Fruit fly (Drosophila melanogaster): Measurements from ENCODE around the gene inaF-A.

inaF-A gene

dm6 chrX:11685918-11686640 lies 47.6 kb downstream of the inaF-A start (continued):
- TF ChIP-seq CG1647 (GFP tag; optimal IDR thresholded peaks at IDR 0.05), result no peak
- no peak for TF ChIP-seq Oli (tag; optimal IDR thresholded peaks at IDR 0.05)
- no peak for TF ChIP-seq nmo (GFP tag; optimal IDR thresholded peaks at IDR 0.05)
- no peak for TF ChIP-seq shn (GFP tag; optimal IDR thresholded peaks at IDR 0.05)
- TF ChIP-seq pum (GFP tag; optimal IDR thresholded peaks at IDR 0.05), result no peak
- no peak for TF ChIP-seq CG7372 (GFP tag; IDR thresholded peaks at IDR 0.05)
- TF ChIP-seq TFAM (GFP tag; optimal IDR thresholded peaks at IDR 0.05), result no peak
- TF ChIP-seq lola (GFP tag; optimal IDR thresholded peaks at IDR 0.05), result no peak
- no peak for TF ChIP-seq Gsc (GFP tag; IDR thresholded peaks at IDR 0.05)
- peak; percentile 18 for TF ChIP-seq CG33213 (GFP tag; optimal IDR thresholded peaks at IDR 0.05)
- peak; percentile 75 for TF ChIP-seq sug (tag; optimal IDR thresholded peaks at IDR 0.05)
- TF ChIP-seq wdn (GFP tag; IDR thresholded peaks at IDR 0.05), result no peak
- TF ChIP-seq Ptx1 (GFP tag; IDR thresholded peaks at IDR 0.05), result no peak
- no peak for TF ChIP-seq CG1233 (GFP tag; optimal IDR thresholded peaks at IDR 0.05)
- no peak; the same call in 1 of the 2 replicates for TF ChIP-seq seq (GFP tag; IDR thresholded peaks at IDR 0.05)
- TF ChIP-seq ac (GFP tag; optimal IDR thresholded peaks at IDR 0.05), result no peak
- TF ChIP-seq CG4424 (GFP tag; optimal IDR thresholded peaks at IDR 0.05), result no peak
- TF ChIP-seq CG17359 (tag; optimal IDR thresholded peaks at IDR 0.05), result peak; percentile 44
- no peak for TF ChIP-seq ara (GFP tag; IDR thresholded peaks at IDR 0.05)
- peak; percentile 7 for TF ChIP-seq CG16863 (GFP tag; optimal IDR thresholded peaks at IDR 0.05)
- no peak for TF ChIP-seq cato (GFP tag; optimal IDR thresholded peaks at IDR 0.05; ENCODE audit: borderline replicate concordance)
- TF ChIP-seq CG3995 (GFP tag; optimal IDR thresholded peaks at IDR 0.05), result no peak
- no peak for TF ChIP-seq fd96Cb (tag; optimal IDR thresholded peaks at IDR 0.05)
- TF ChIP-seq Kr (GFP tag; optimal IDR thresholded peaks at IDR 0.05), result no peak
- TF ChIP-seq so (GFP tag; IDR thresholded peaks at IDR 0.05), result no peak
- TF ChIP-seq sima (GFP tag; optimal IDR thresholded peaks at IDR 0.05), result no peak
- TF ChIP-seq CG18011 (GFP tag; optimal IDR thresholded peaks at IDR 0.05), result no peak
- TF ChIP-seq slbo (GFP tag; IDR thresholded peaks at IDR 0.05), result no peak
- TF ChIP-seq CrebB (tag; optimal IDR thresholded peaks at IDR 0.05), result peak; percentile 72
- no peak for TF ChIP-seq CG9932 (GFP tag; IDR thresholded peaks at IDR 0.05)
- no peak for TF ChIP-seq Hr3 (GFP tag; optimal IDR thresholded peaks at IDR 0.05)
- peak; percentile 28 for TF ChIP-seq NC2α (GFP tag; optimal IDR thresholded peaks at IDR 0.05)
- TF ChIP-seq CG3847 (GFP tag; IDR thresholded peaks at IDR 0.05), result no peak
- 0 out of 2 replicates have a peak, but pooled peaks have one; percentile 4 for TF ChIP-seq CG17328 (GFP tag; IDR thresholded peaks at IDR 0.05)
- no peak for TF ChIP-seq zfh1 (GFP tag; IDR thresholded peaks at IDR 0.05)
- TF ChIP-seq CG15514 (GFP tag; optimal IDR thresholded peaks at IDR 0.05), result peak; percentile 63
- TF ChIP-seq vfl (GFP tag; optimal IDR thresholded peaks at IDR 0.05), result no peak
- TF ChIP-seq CG5180 (GFP tag; optimal IDR thresholded peaks at IDR 0.05), result peak; percentile 29
- peak; percentile 17 for TF ChIP-seq Deaf1 (tag; optimal IDR thresholded peaks at IDR 0.05)
- no peak for TF ChIP-seq Scr (GFP tag; IDR thresholded peaks at IDR 0.05; ENCODE audit: partially characterized antibody)
- no peak for TF ChIP-seq CG13424 (tag; optimal IDR thresholded peaks at IDR 0.05)
- TF ChIP-seq Chrac-16 (GFP tag; optimal IDR thresholded peaks at IDR 0.05), result no peak
- no peak for TF ChIP-seq CG31441 (GFP tag; IDR thresholded peaks at IDR 0.05)
- no peak for TF ChIP-seq CG15073 (GFP tag; optimal IDR thresholded peaks at IDR 0.05)
- TF ChIP-seq Xbp1 (GFP tag; optimal IDR thresholded peaks at IDR 0.05), result no peak
- TF ChIP-seq CG17912 (GFP tag; optimal IDR thresholded peaks at IDR 0.05), result no peak
- no peak for TF ChIP-seq CG10565 (GFP tag; optimal IDR thresholded peaks at IDR 0.05)
- TF ChIP-seq CG1602 (GFP tag; optimal IDR thresholded peaks at IDR 0.05), result no peak
- no peak for TF ChIP-seq CG31388 (GFP tag; optimal IDR thresholded peaks at IDR 0.05)
- no peak for TF ChIP-seq H15 (GFP tag; IDR thresholded peaks at IDR 0.05)
- TF ChIP-seq hbn (GFP tag; IDR thresholded peaks at IDR 0.05; ENCODE audit: partially characterized antibody), result no peak

Measured in whole organism, embryonic.